Fruit fly (Drosophila melanogaster) whole organism, adult: ENCODE data around the gene CG14118.

Source experiments
- CG11617 ChIP-seq: fragments of 200-800 bp; sonication (Bioruptor generic); optimal IDR thresholded peaks from 2 replicates; lab custom pipeline; 2017; ENCODE audit warnings: mild to moderate bottlenecking, missing biosample characterization, missing genetic modification reagents, missing genetic modification characterization
- CG12768 ChIP-seq: fragments of 200-800 bp; sonication (Bioruptor generic); optimal IDR thresholded peaks from 2 replicates; lab custom pipeline; 2017; ENCODE audit warnings: missing biosample characterization, missing genetic modification characterization, mild to moderate bottlenecking, moderate library complexity, missing genetic modification reagents
- CG14711 ChIP-seq: fragments of 200-800 bp; sonication (Bioruptor generic); optimal IDR thresholded peaks from 2 replicates; lab custom pipeline; 2018; ENCODE audit warnings: missing biosample characterization, mild to moderate bottlenecking, missing genetic modification characterization, moderate library complexity
- CG1620 ChIP-seq: fragments of 200-800 bp; sonication (Bioruptor generic); optimal IDR thresholded peaks from 2 replicates; lab custom pipeline; 2016; ENCODE audit warnings: missing biosample characterization, missing genetic modification characterization
- CG5204 ChIP-seq: fragments of 200-800 bp; sonication (Bioruptor generic); optimal IDR thresholded peaks from 2 replicates; lab custom pipeline; 2016; ENCODE audit warnings: missing biosample characterization, missing genetic modification characterization
- CG7101 ChIP-seq: fragments of 200-800 bp; sonication (Bioruptor generic); optimal IDR thresholded peaks from 2 replicates; lab custom pipeline; 2018; ENCODE audit warnings: missing biosample characterization, mild to moderate bottlenecking, missing genetic modification characterization, moderate library complexity
- Clk ChIP-seq: fragments of 200-800 bp; sonication (Bioruptor generic); optimal IDR thresholded peaks from 2 replicates; lab custom pipeline; 2017; ENCODE audit warnings: missing biosample characterization, missing genetic modification characterization
- Crg-1 ChIP-seq: fragments of 200-800 bp; sonication (Bioruptor generic); optimal IDR thresholded peaks from 2 replicates; lab custom pipeline; 2016; ENCODE audit warnings: missing biosample characterization, missing genetic modification characterization
- cic ChIP-seq: fragments of 200-800 bp; sonication (Bioruptor generic); optimal IDR thresholded peaks from 2 replicates; lab custom pipeline; 2017; ENCODE audit warnings: missing biosample characterization, mild to moderate bottlenecking, missing genetic modification characterization, moderate library complexity
- cnc ChIP-seq, 2 experiments: fragments of >200 bp; optimal IDR thresholded peaks; 2 replicates each; lab custom pipeline; 2017
- ovo ChIP-seq: fragments of 200-800 bp; sonication (Bioruptor generic); optimal IDR thresholded peaks from 2 replicates; lab custom pipeline; 2016; ENCODE audit warnings: missing biosample characterization, missing genetic modification characterization
- toe ChIP-seq: fragments of 200-800 bp; sonication (Bioruptor generic); optimal IDR thresholded peaks from 2 replicates; lab custom pipeline; 2016; ENCODE audit warnings: missing biosample characterization, missing genetic modification characterization

dm6 chr3L:12867956-12868443, 24.5 kb upstream of the CG14118 start:
- no peak for TF ChIP-seq toe
- TF ChIP-seq Clk (GFP tag; lab: Kevin White, UChicago) = no peak
- no peak for TF ChIP-seq CG1620 (GFP tag; lab: Kevin White, UChicago)
- TF ChIP-seq CG7101 (tag; lab: Kevin White, UChicago) = no peak
- TF ChIP-seq CG14711 = no peak
- no peak for TF ChIP-seq CG5204 (GFP tag; lab: Kevin White, UChicago)
- no peak for TF ChIP-seq ovo (GFP tag; lab: Kevin White, UChicago)
- TF ChIP-seq cnc (optimal IDR thresholded peaks at IDR 0.05; lab: Kevin White, UChicago) = no peak
- no peak for TF ChIP-seq CG12768
- TF ChIP-seq cic = no peak
- TF ChIP-seq CG11617 (GFP tag; lab: Kevin White, UChicago) = no peak
- TF ChIP-seq Crg-1 (GFP tag; lab: Kevin White, UChicago) = no peak
